Worm (Caenorhabditis elegans): ENCODE measurements around the gene siah-1.

DNA sequence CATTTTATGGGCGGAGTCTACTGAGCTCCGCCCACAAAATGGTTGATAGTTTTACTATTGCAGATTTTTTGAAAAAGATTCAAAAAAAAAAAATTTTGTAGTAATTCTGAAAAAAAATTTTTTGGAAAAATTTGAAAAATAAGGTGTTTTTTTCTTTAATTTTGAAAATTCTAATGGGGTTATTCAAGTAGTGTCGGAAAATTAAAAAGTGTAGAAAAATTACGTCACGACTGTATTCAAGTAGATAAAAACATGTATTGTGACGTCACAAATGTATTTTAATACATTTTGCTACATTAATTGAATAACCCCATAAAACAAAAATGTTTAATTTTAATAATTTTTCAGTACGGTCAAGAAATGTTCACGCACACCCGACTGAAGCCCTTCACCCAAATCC lies 10.6 kb upstream of the siah-1 start:
- TF ChIP-seq snpc-4 (tag; optimal IDR thresholded peaks at IDR 0.05) (no peak), unc-62 (GFP tag; optimal IDR thresholded peaks at IDR 0.05) (no peak), ztf-11 (tag; optimal IDR thresholded peaks at IDR 0.05) (no peak), fos-1 (tag; optimal IDR thresholded peaks at IDR 0.05) (no peak), mdl-1 (tag; optimal IDR thresholded peaks at IDR 0.05) (no peak), zag-1 (tag; optimal IDR thresholded peaks at IDR 0.05) (no peak), C34F6.9 (tag; optimal IDR thresholded peaks at IDR 0.05) (no peak), blmp-1 (tag; optimal IDR thresholded peaks at IDR 0.05; ENCODE audit: insufficient read depth) (no peak), aly-2 (tag; optimal IDR thresholded peaks at IDR 0.05) (no peak), ztf-4 (tag; optimal IDR thresholded peaks at IDR 0.05) (no peak), nhr-12 (tag; optimal IDR thresholded peaks at IDR 0.05) (no peak), nhr-237 (tag; optimal IDR thresholded peaks at IDR 0.05) (no peak)

All from whole organism, L2 larva.